Worm (Caenorhabditis elegans) whole organism, L4 larva: ENCODE results near the gene C54D10.10.

Source experiments
- F44E2.7 ChIP-seq: fragments of 200-800 bp; sonication (Bioruptor generic); IDR thresholded peaks from 2 replicates; pipeline ENCODE4 v2.1.2; 2022; ENCODE audit warnings: missing genetic modification characterization, missing compliant biosample characterization
- F49E8.2 ChIP-seq: sonication (generic microtip); optimal IDR thresholded peaks from 2 replicates; lab custom pipeline; 2016; ENCODE audit warnings: missing compliant biosample characterization, mild to moderate bottlenecking, missing genetic modification characterization, borderline replicate concordance
- R02D3.7 ChIP-seq: fragments of 150-350 bp; sonication (generic microtip); optimal IDR thresholded peaks from 3 replicates; lab custom pipeline; 2014; ENCODE audit warnings: missing biosample characterization, missing genetic modification characterization
- T20F7.1 ChIP-seq: fragments of 200-800 bp; sonication (Bioruptor generic); optimal IDR thresholded peaks from 2 replicates; lab custom pipeline; 2018; ENCODE audit warnings: mild to moderate bottlenecking, missing genetic modification characterization, missing compliant biosample characterization
- T26A8.4 ChIP-seq: fragments of 200-800 bp; sonication (Bioruptor generic); IDR thresholded peaks from 2 replicates; pipeline ENCODE4 v1.3.6; 2022; ENCODE audit warnings: missing genetic modification characterization, missing compliant biosample characterization
- ZK337.2 ChIP-seq: fragments of 200-800 bp; sonication (Bioruptor generic); IDR thresholded peaks from 2 replicates; pipeline ENCODE4 v1.3.6; 2022; ENCODE audit warnings: missing genetic modification reagents, missing genetic modification characterization, missing compliant biosample characterization
- aha-1 ChIP-seq: fragments of 150-350 bp; peaks from one replicate; lab custom pipeline; 2014; ENCODE audit warnings: missing biosample characterization, missing genetic modification characterization
- aly-2 ChIP-seq: sonication (generic microtip); optimal IDR thresholded peaks from 2 replicates; lab custom pipeline; 2018; ENCODE audit warnings: missing biosample characterization, missing genetic modification characterization
- arid-1 ChIP-seq: fragments of 200-800 bp; sonication (Bioruptor generic); conservative IDR thresholded peaks from 2 replicates; pipeline ENCODE4 v1.3.6; 2022; ENCODE audit warnings: missing genetic modification reagents, missing genetic modification characterization, missing compliant biosample characterization
- ceh-32 ChIP-seq: sonication (generic microtip); optimal IDR thresholded peaks from 2 replicates; lab custom pipeline; 2016; ENCODE audit warnings: mild to moderate bottlenecking, missing genetic modification characterization, missing compliant biosample characterization; ENCODE audit not compliant: poor library complexity
- ctbp-1 ChIP-seq: fragments of 200-800 bp; sonication (Bioruptor generic); IDR thresholded peaks from 2 replicates; pipeline ENCODE4 v1.3.6; 2022; ENCODE audit warnings: missing genetic modification reagents, missing genetic modification characterization, missing compliant biosample characterization
- daf-16 ChIP-seq, 3 experiments: sonication (generic microtip); optimal IDR thresholded peaks; 2 replicates each; lab custom pipeline; 2016 to 2017; ENCODE audit warnings: missing genetic modification characterization in 3 of 3, missing genetic modification reagents in 3 of 3, mild to moderate bottlenecking in 2 of 3, missing compliant biosample characterization in 2 of 3, missing biosample characterization in 1 of 3, moderate library complexity in 1 of 3
- daf-8 ChIP-seq: fragments of 200-800 bp; sonication (Bioruptor generic); IDR thresholded peaks from 2 replicates; pipeline ENCODE4 v1.3.6; 2022; ENCODE audit warnings: missing genetic modification characterization, missing compliant biosample characterization
- dve-1 ChIP-seq: sonication (generic microtip); optimal IDR thresholded peaks from 2 replicates; lab custom pipeline; 2017; ENCODE audit warnings: antibody characterized with exemption, mild to moderate bottlenecking, missing genetic modification characterization, missing compliant biosample characterization; ENCODE audit not compliant: insufficient read depth
- egl-43 ChIP-seq: fragments of 200-800 bp; sonication (Bioruptor generic); IDR thresholded peaks from 2 replicates; pipeline ENCODE4 v1.3.6; 2022; ENCODE audit warnings: missing genetic modification reagents, missing genetic modification characterization, missing compliant biosample characterization
- hlh-11 ChIP-seq: fragments of 200-800 bp; sonication (Bioruptor generic); optimal IDR thresholded peaks from 2 replicates; lab custom pipeline; 2018; ENCODE audit warnings: mild to moderate bottlenecking, missing genetic modification characterization, missing compliant biosample characterization
- hlh-30 ChIP-seq: sonication (generic microtip); optimal IDR thresholded peaks from 2 replicates; lab custom pipeline; 2017; ENCODE audit warnings: antibody characterized with exemption, mild to moderate bottlenecking, missing genetic modification characterization, missing compliant biosample characterization; ENCODE audit not compliant: insufficient read depth
- hmg-1.1 ChIP-seq: fragments of 200-800 bp; sonication (Bioruptor generic); IDR thresholded peaks from 2 replicates; pipeline ENCODE4 v1.3.6; 2022; ENCODE audit warnings: missing genetic modification reagents, missing genetic modification characterization, missing compliant biosample characterization
- jun-1 ChIP-seq: fragments of 150-350 bp; optimal IDR thresholded peaks from 2 replicates; lab custom pipeline; 2014; ENCODE audit warnings: missing biosample characterization, missing genetic modification reagents, missing genetic modification characterization
- lim-7 ChIP-seq: fragments of 200-800 bp; sonication (Bioruptor generic); IDR thresholded peaks from 2 replicates; pipeline ENCODE4 v1.3.6; 2022; ENCODE audit warnings: missing genetic modification characterization, missing compliant biosample characterization
- lin-15B ChIP-seq: fragments of 150-350 bp; sonication (generic microtip); optimal IDR thresholded peaks from 3 replicates; lab custom pipeline; 2014; ENCODE audit warnings: missing biosample characterization, missing genetic modification characterization
- lir-3 ChIP-seq: sonication (generic microtip); optimal IDR thresholded peaks from 2 replicates; lab custom pipeline; 2016; ENCODE audit warnings: mild to moderate bottlenecking, missing genetic modification characterization, missing compliant biosample characterization
- lsy-2 ChIP-seq, 2 experiments: fragments of 150-350 bp in 1 of 2; sonication (generic microtip) in 1 of 2; optimal IDR thresholded peaks; 2 replicates each; lab custom pipeline; 2014 to 2017; ENCODE audit warnings: missing biosample characterization in 2 of 2, missing genetic modification characterization in 2 of 2
- mdt-29 ChIP-seq: fragments of 200-800 bp; sonication (Bioruptor generic); IDR thresholded peaks from 2 replicates; pipeline ENCODE4 v1.3.6; 2022; ENCODE audit warnings: missing genetic modification reagents, missing genetic modification characterization, missing compliant biosample characterization
- mep-1 ChIP-seq: fragments of 150-350 bp; sonication (generic microtip); optimal IDR thresholded peaks from 3 replicates; lab custom pipeline; 2014; ENCODE audit warnings: missing biosample characterization, missing genetic modification characterization
- mxl-3 ChIP-seq: fragments of 200-800 bp; sonication (Bioruptor generic); optimal IDR thresholded peaks from 2 replicates; lab custom pipeline; 2018; ENCODE audit warnings: mild to moderate bottlenecking, missing genetic modification characterization, missing compliant biosample characterization
- nhr-10 ChIP-seq: fragments of 150-350 bp; optimal IDR thresholded peaks from 2 replicates; lab custom pipeline; 2014; ENCODE audit warnings: missing biosample characterization, missing genetic modification characterization
- nhr-28 ChIP-seq: fragments of 150-350 bp; optimal IDR thresholded peaks from 2 replicates; lab custom pipeline; 2014; ENCODE audit warnings: missing biosample characterization, missing genetic modification characterization
- nhr-41 ChIP-seq: fragments of 200-800 bp; sonication (Bioruptor generic); IDR thresholded peaks from 2 replicates; pipeline ENCODE4 v1.3.6; 2022; ENCODE audit warnings: missing genetic modification reagents, missing genetic modification characterization, missing compliant biosample characterization
- nhr-48 ChIP-seq: sonication (generic microtip); optimal IDR thresholded peaks from 2 replicates; lab custom pipeline; 2016; ENCODE audit warnings: mild to moderate bottlenecking, missing genetic modification characterization, missing compliant biosample characterization
- nhr-6 ChIP-seq: fragments of 150-350 bp; optimal IDR thresholded peaks from 2 replicates; lab custom pipeline; 2014; ENCODE audit warnings: missing biosample characterization, missing genetic modification characterization
- nhr-77 ChIP-seq: fragments of 150-350 bp; optimal IDR thresholded peaks from 2 replicates; lab custom pipeline; 2014; ENCODE audit warnings: missing biosample characterization, missing genetic modification characterization
- pha-4 ChIP-seq, 2 experiments: fragments of 150-350 bp in 1 of 2; fragments of 200-800 bp in 1 of 2; sonication (Bioruptor generic) in 1 of 2; IDR thresholded peaks in 1 of 2; optimal IDR thresholded peaks in 1 of 2; 2 replicates each; pipeline versions ENCODE4 v1.3.6 to Lab custom; 2014 to 2022; ENCODE audit warnings: missing genetic modification characterization in 2 of 2, missing genetic modification reagents in 2 of 2, missing biosample characterization in 1 of 2, missing compliant biosample characterization in 1 of 2
- tra-1 ChIP-seq: fragments of 200-800 bp; sonication (Bioruptor generic); IDR thresholded peaks from 2 replicates; pipeline ENCODE4 v1.3.6; 2022; ENCODE audit warnings: missing genetic modification reagents, missing genetic modification characterization, missing compliant biosample characterization
- unc-39 ChIP-seq: sonication (generic microtip); optimal IDR thresholded peaks from 2 replicates; lab custom pipeline; 2017; ENCODE audit warnings: missing biosample characterization, missing genetic modification characterization
- unc-62 ChIP-seq, 3 experiments: fragments of 150-350 bp in 1 of 3; sonication (generic microtip); optimal IDR thresholded peaks in 2 of 3; peaks in 1 of 3; 1 replicate in 1 of 3; 2 replicates in 2 of 3; lab custom pipeline; 2014 to 2017; ENCODE audit warnings: missing biosample characterization in 3 of 3, missing genetic modification characterization in 3 of 3, missing genetic modification reagents in 3 of 3, missing genotype in 1 of 3
- zip-11 ChIP-seq: fragments of 200-800 bp; sonication (Bioruptor generic); IDR thresholded peaks from 2 replicates; pipeline ENCODE4 v1.3.6; 2022; ENCODE audit warnings: missing genetic modification characterization, missing compliant biosample characterization
- ztf-7 ChIP-seq: fragments of 150-350 bp; optimal IDR thresholded peaks from 2 replicates; lab custom pipeline; 2014; ENCODE audit warnings: missing biosample characterization, missing genetic modification characterization

Gene C54D10.10

DNA sequence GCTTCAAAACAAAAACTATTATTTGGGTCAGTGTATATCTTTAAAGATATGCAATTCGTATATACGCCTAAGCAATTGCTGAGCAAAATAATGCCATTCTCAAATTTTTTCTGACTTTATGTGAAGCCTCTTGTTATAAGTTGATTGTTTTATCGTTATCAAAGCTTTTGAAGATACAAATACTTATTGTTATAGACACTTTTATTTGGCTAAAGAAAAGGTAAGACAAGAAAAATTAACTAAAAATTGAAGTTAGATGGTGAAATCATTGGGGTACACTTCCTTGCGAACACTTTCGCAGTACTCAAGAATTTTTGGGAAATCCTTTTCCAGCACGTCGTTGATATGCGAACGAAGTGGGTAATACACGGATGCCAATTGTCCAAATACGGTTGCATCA lies 37.5 kb downstream of the C54D10.10 start:
- TF ChIP-seq zip-11 (no peak), jun-1 (no peak), nhr-77 (no peak), unc-62 (GFP tag; optimal IDR thresholded peaks at IDR 0.05 in 1 of 2; lab: Kevin White, UChicago) (peak in 1 of 2 experiments; percentile 80), unc-62 (tag; optimal IDR thresholded peaks at IDR 0.05; lab: Kevin White, UChicago) (no peak), F44E2.7 (GFP tag; lab: Robert Waterston, UW) (no peak)

DNA sequence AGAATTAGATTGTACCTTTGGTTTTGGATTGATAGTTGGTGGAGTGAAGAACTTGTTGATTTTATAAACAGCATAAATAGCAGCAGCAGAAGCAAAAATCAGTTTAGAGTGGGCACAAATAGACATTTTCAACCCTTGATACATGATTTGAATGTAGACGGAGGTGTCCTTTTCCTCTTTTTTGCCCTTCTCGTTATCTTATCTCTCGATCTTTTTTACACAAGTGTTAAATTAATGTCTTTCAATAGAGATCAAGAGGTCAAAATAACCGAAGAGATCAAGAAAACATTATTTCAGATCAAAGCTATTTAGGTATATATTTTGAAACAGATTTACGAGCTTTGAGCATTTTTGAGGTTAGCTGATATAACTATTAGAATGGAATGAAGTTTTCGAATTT lies 37.9 kb downstream of the C54D10.10 start, which contains the start of gene cdr-7:
Gene cdr-7 (minus strand): TSS at position 205 of the 400 bp plus-strand sequence.
- TF ChIP-seq arid-1 (GFP tag; lab: Robert Waterston, UW) (no peak), nhr-41 (GFP tag; lab: Robert Waterston, UW) (no peak), nhr-28 (tag; lab: Kevin White, UChicago) (peak; percentile 13), pha-4 (GFP tag; IDR thresholded peaks at IDR 0.05; lab: Robert Waterston, UW) (no peak), pha-4 (tag; optimal IDR thresholded peaks at IDR 0.05; lab: Kevin White, UChicago) (no peak), R02D3.7 (tag; lab: Kevin White, UChicago) (no peak), T26A8.4 (no peak), nhr-10 (tag; lab: Kevin White, UChicago) (no peak), F44E2.7 (GFP tag; lab: Robert Waterston, UW) (no peak), tra-1 (GFP tag; lab: Robert Waterston, UW) (no peak)

DNA sequence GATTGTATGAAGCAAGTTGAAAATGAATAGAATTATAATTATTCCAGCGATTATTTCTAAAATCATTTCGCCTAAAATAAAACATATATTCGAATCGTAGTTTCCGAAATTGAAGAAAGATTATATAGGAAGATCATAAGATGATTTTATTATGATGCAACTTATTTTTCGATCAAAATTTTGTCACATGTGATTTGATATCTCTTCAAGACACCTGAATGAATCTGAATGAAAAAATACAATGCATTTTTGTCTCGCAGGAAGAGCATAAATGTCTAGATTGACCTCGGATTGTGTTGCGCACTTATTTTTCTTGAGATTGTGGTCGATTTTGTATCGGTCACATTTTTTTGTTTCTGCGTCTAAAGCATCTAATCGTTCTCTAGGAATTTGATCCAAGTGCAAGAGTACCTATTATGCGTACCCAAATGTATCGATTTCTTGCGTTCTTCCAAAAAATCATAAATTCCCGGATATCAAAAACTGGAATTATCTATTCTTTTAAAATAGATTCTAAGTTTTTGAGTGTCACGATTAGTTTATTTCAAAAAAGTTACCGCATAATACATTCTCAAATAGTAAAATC lies 39.3 kb downstream of the C54D10.10 start, which contains the start of gene hrg-2:
Gene hrg-2 (minus strand): TSS at position 98 of the 586 bp plus-strand sequence.
- TF ChIP-seq aha-1 (tag; lab: Kevin White, UChicago) (peak; percentile 31), lin-15B (tag; lab: Kevin White, UChicago) (no peak), nhr-48 (tag; lab: Kevin White, UChicago) (peak; percentile 64), lir-3 (no peak), hmg-1.1 (GFP tag; lab: Robert Waterston, UW) (no peak), daf-8 (GFP tag; lab: Robert Waterston, UW) (no peak), mdt-29 (GFP tag; lab: Robert Waterston, UW) (no peak), mxl-3 (GFP tag; lab: Kevin White, UChicago) (no peak), ztf-7 (peak; percentile 93), unc-62 (GFP tag; optimal IDR thresholded peaks at IDR 0.05 in 1 of 2; lab: Kevin White, UChicago) (no peak), unc-62 (tag; optimal IDR thresholded peaks at IDR 0.05; lab: Kevin White, UChicago) (no peak), lim-7 (GFP tag; lab: Robert Waterston, UW) (no peak), F49E8.2 (no peak), unc-39 (tag; lab: Kevin White, UChicago) (no peak), ctbp-1 (GFP tag; lab: Robert Waterston, UW) (no peak), dve-1 (tag; lab: Kevin White, UChicago) (peak; percentile 11), mep-1 (tag; lab: Kevin White, UChicago) (peak; percentile 2), hlh-30 (peak; percentile 40), zip-11 (no peak), nhr-28 (tag; lab: Kevin White, UChicago) (peak; percentile 14)
- TF ChIP-seq, all 104 proteins: peak for 7

DNA sequence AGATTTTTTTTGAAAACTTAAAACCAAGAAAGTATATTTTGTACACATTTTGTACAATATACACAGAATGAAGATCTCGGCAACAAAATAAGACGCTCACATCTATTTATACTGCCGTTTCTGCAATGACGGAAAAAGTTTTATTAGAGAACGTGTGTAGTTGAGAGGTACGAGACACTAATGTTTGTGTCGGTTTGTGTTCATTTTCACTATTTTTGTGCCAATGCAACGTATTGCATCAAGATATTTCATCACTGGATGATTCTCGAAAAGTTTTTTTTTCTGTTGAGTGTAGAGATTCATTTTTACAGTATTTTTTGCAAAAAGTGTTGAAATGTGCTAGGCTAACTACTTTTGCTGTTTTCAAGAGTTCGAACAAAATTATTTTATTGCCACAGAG lies 40.8 kb downstream of the C54D10.10 start:
- peak; percentile 14 for TF ChIP-seq dve-1 (tag; lab: Kevin White, UChicago)
- TF ChIP-seq aly-2 (tag; lab: Kevin White, UChicago) = no peak
- TF ChIP-seq egl-43 (GFP tag; lab: Robert Waterston, UW) = no peak
- TF ChIP-seq ceh-32 = no peak
- TF ChIP-seq nhr-28 (tag; lab: Kevin White, UChicago) = peak; percentile 91
- TF ChIP-seq daf-16 (GFP tag; optimal IDR thresholded peaks at IDR 0.05; lab: Kevin White, UChicago) = peak in 1 of 2 experiments; percentile 21
- TF ChIP-seq daf-16 (tag; optimal IDR thresholded peaks at IDR 0.05; lab: Kevin White, UChicago) = peak; percentile 11
- TF ChIP-seq daf-8 (GFP tag; lab: Robert Waterston, UW) = no peak
- TF ChIP-seq ZK337.2 = no peak
- peak; percentile 26 for TF ChIP-seq nhr-6 (tag; lab: Kevin White, UChicago)
- peak; percentile 29 for TF ChIP-seq T20F7.1
- peak; percentile 33 for TF ChIP-seq hlh-11 (tag; lab: Kevin White, UChicago)
- peak; percentile 51 for TF ChIP-seq mep-1 (tag; lab: Kevin White, UChicago)
- TF ChIP-seq lsy-2 (tag; optimal IDR thresholded peaks at IDR 0.05; lab: Kevin White, UChicago) = peak in 1 of 2 experiments; percentile 33
- TF ChIP-seq nhr-48 (tag; lab: Kevin White, UChicago) = no peak
